Worm (Caenorhabditis elegans) whole organism, young adult: ENCODE measurements around the gene Y48B6A.5.

Source experiments
- B0019.2 ChIP-seq: fragments of 200-800 bp; sonication (Bioruptor generic); conservative IDR thresholded peaks from 2 replicates; pipeline ENCODE4 v1.3.6; 2022; ENCODE audit warnings: missing genetic modification reagents, missing genetic modification characterization, missing compliant biosample characterization
- B0035.1 ChIP-seq: sonication (generic microtip); optimal IDR thresholded peaks from 2 replicates; lab custom pipeline; 2016; ENCODE audit warnings: missing genetic modification characterization, mild to moderate bottlenecking, missing compliant biosample characterization, missing genotype, missing genetic modification reagents
- B0336.3 ChIP-seq: fragments of 200-800 bp; sonication (Bioruptor generic); IDR thresholded peaks from 2 replicates; pipeline ENCODE4 v1.3.6; 2022; ENCODE audit warnings: missing genetic modification characterization, missing compliant biosample characterization
- C17E4.6 ChIP-seq: fragments of 200-800 bp; sonication (Bioruptor generic); IDR thresholded peaks from 2 replicates; pipeline ENCODE4 v1.3.6; 2022; ENCODE audit warnings: missing genetic modification reagents, missing genetic modification characterization, missing compliant biosample characterization
- F33H1.4 ChIP-seq: fragments of 200-800 bp; sonication (Bioruptor generic); IDR thresholded peaks from 2 replicates; pipeline ENCODE4 v1.3.6; 2022; ENCODE audit warnings: missing genetic modification reagents, missing genetic modification characterization, missing compliant biosample characterization
- F52B5.7 ChIP-seq: sonication (generic microtip); optimal IDR thresholded peaks from 2 replicates; lab custom pipeline; 2016; ENCODE audit warnings: mild to moderate bottlenecking, missing genetic modification characterization, missing compliant biosample characterization
- F55B11.4 ChIP-seq: sonication (generic microtip); optimal IDR thresholded peaks from 2 replicates; lab custom pipeline; 2016; ENCODE audit warnings: missing compliant biosample characterization, missing genetic modification characterization, borderline replicate concordance; ENCODE audit not compliant: insufficient read depth
- F57C9.4 ChIP-seq: sonication (generic microtip); optimal IDR thresholded peaks from 2 replicates; lab custom pipeline; 2017; ENCODE audit warnings: mild to moderate bottlenecking, missing genetic modification characterization, missing compliant biosample characterization
- Y53G8AR.9 ChIP-seq: fragments of 200-800 bp; sonication (Bioruptor generic); conservative IDR thresholded peaks from 2 replicates; pipeline ENCODE4 v1.3.6; 2022; ENCODE audit warnings: missing genetic modification reagents, missing genetic modification characterization, missing compliant biosample characterization
- aptf-2 ChIP-seq: fragments of 200-800 bp; sonication (Bioruptor generic); conservative IDR thresholded peaks from 2 replicates; pipeline ENCODE4 v1.3.6; 2022; ENCODE audit warnings: missing genetic modification reagents, missing genetic modification characterization, missing compliant biosample characterization
- aptf-3 ChIP-seq: fragments of 200-800 bp; sonication (Bioruptor generic); IDR thresholded peaks from 2 replicates; pipeline ENCODE4 v1.3.6; 2022; ENCODE audit warnings: missing genetic modification characterization, missing compliant biosample characterization
- attf-6 ChIP-seq: fragments of 200-800 bp; sonication (Bioruptor generic); IDR thresholded peaks from 2 replicates; pipeline ENCODE4 v1.3.6; 2022; ENCODE audit warnings: missing genetic modification reagents, missing genetic modification characterization, missing compliant biosample characterization
- ccch-3 ChIP-seq: fragments of 200-800 bp; sonication (Bioruptor generic); optimal IDR thresholded peaks from 2 replicates; lab custom pipeline; 2018; ENCODE audit warnings: mild to moderate bottlenecking, missing genetic modification characterization, missing compliant biosample characterization
- cebp-1 ChIP-seq, 2 experiments: fragments of 200-800 bp in 1 of 2; sonication (Bioruptor generic) in 1 of 2; sonication (generic microtip) in 1 of 2; IDR thresholded peaks in 1 of 2; optimal IDR thresholded peaks in 1 of 2; 2 replicates each; pipeline versions ENCODE4 v1.3.6 to Lab custom; 2017 to 2022; ENCODE audit warnings: missing compliant biosample characterization in 2 of 2, missing genetic modification characterization in 2 of 2, mild to moderate bottlenecking in 1 of 2, missing genetic modification reagents in 1 of 2, moderate library complexity in 1 of 2
- cebp-2 ChIP-seq: fragments of 200-800 bp; sonication (Bioruptor generic); IDR thresholded peaks from 2 replicates; pipeline ENCODE4 v1.3.6; 2022; ENCODE audit warnings: missing genetic modification characterization, missing compliant biosample characterization
- ceh-79 ChIP-seq: sonication (generic microtip); optimal IDR thresholded peaks from 2 replicates; lab custom pipeline; 2017; ENCODE audit warnings: mild to moderate bottlenecking, missing genetic modification characterization, missing compliant biosample characterization
- ceh-91 ChIP-seq: fragments of 200-800 bp; sonication (Bioruptor generic); IDR thresholded peaks from 2 replicates; pipeline ENCODE4 v1.3.6; 2022; ENCODE audit warnings: missing genetic modification reagents, missing genetic modification characterization, missing compliant biosample characterization
- dox-1 ChIP-seq: fragments of 200-800 bp; sonication (Bioruptor generic); IDR thresholded peaks from 2 replicates; pipeline ENCODE4 v1.3.6; 2022; ENCODE audit warnings: missing genetic modification reagents, missing genetic modification characterization, missing compliant biosample characterization
- dpff-1 ChIP-seq: sonication (generic microtip); optimal IDR thresholded peaks from 2 replicates; lab custom pipeline; 2017; ENCODE audit warnings: mild to moderate bottlenecking, missing genetic modification characterization, missing compliant biosample characterization
- dpl-1 ChIP-seq: fragments of 150-350 bp; optimal IDR thresholded peaks from 2 replicates; lab custom pipeline; 2014; ENCODE audit warnings: missing biosample characterization, missing genetic modification reagents, missing genetic modification characterization
- efl-1 ChIP-seq: fragments of 150-350 bp; optimal IDR thresholded peaks from 2 replicates; lab custom pipeline; 2014; ENCODE audit warnings: missing biosample characterization, missing genetic modification reagents, missing genetic modification characterization
- egl-44 ChIP-seq: fragments of 200-800 bp; sonication (Bioruptor generic); IDR thresholded peaks from 2 replicates; pipeline ENCODE4 v1.3.6; 2022; ENCODE audit warnings: missing genetic modification reagents, missing genetic modification characterization, missing compliant biosample characterization
- ets-4 ChIP-seq: fragments of 200-800 bp; sonication (Bioruptor generic); optimal IDR thresholded peaks from 2 replicates; lab custom pipeline; 2018; ENCODE audit warnings: mild to moderate bottlenecking, missing genetic modification characterization, missing compliant biosample characterization
- gei-17 ChIP-seq: fragments of 200-800 bp; sonication (Bioruptor generic); optimal IDR thresholded peaks from 2 replicates; lab custom pipeline; 2018; ENCODE audit warnings: mild to moderate bottlenecking, missing genetic modification characterization, missing compliant biosample characterization
- hlh-12 ChIP-seq: sonication (generic microtip); optimal IDR thresholded peaks from 2 replicates; lab custom pipeline; 2016; ENCODE audit warnings: missing genetic modification characterization, missing compliant biosample characterization
- hmg-1.2 ChIP-seq: fragments of 200-800 bp; sonication (Bioruptor generic); IDR thresholded peaks from 2 replicates; pipeline ENCODE4 v1.3.6; 2022; ENCODE audit warnings: missing genetic modification reagents, missing genetic modification characterization, missing compliant biosample characterization
- hmg-20 ChIP-seq: fragments of 200-800 bp; sonication (Bioruptor generic); IDR thresholded peaks from 2 replicates; pipeline ENCODE4 v1.3.6; 2022; ENCODE audit warnings: missing genetic modification reagents, missing genetic modification characterization, missing compliant biosample characterization
- hrde-1 ChIP-seq: sonication (generic microtip); optimal IDR thresholded peaks from 2 replicates; lab custom pipeline; 2016; ENCODE audit warnings: missing genetic modification characterization, mild to moderate bottlenecking, missing compliant biosample characterization, moderate library complexity, missing genotype, missing genetic modification reagents, borderline replicate concordance
- lag-1 ChIP-seq: fragments of 200-800 bp; sonication (Bioruptor generic); IDR thresholded peaks from 2 replicates; pipeline ENCODE4 v1.3.6; 2022; ENCODE audit warnings: missing genetic modification reagents, missing genetic modification characterization, missing compliant biosample characterization
- let-526 ChIP-seq: fragments of 200-800 bp; sonication (Bioruptor generic); IDR thresholded peaks from 2 replicates; pipeline ENCODE4 v1.3.6; 2022; ENCODE audit warnings: missing genetic modification reagents, missing genetic modification characterization, missing compliant biosample characterization
- lir-1 ChIP-seq: fragments of 200-800 bp; sonication (Bioruptor generic); conservative IDR thresholded peaks from 2 replicates; pipeline ENCODE4 v1.3.6; 2022; ENCODE audit warnings: missing genetic modification reagents, missing genetic modification characterization, missing compliant biosample characterization
- lsy-27 ChIP-seq: sonication (generic microtip); optimal IDR thresholded peaks from 2 replicates; lab custom pipeline; 2017; ENCODE audit warnings: missing genetic modification characterization, mild to moderate bottlenecking, missing compliant biosample characterization, antibody characterized with exemption, missing genotype, borderline replicate concordance; ENCODE audit not compliant: insufficient read depth
- madf-3 ChIP-seq: fragments of 200-800 bp; sonication (Bioruptor generic); IDR thresholded peaks from 2 replicates; pipeline ENCODE4 v1.3.6; 2022; ENCODE audit warnings: missing genetic modification reagents, missing genetic modification characterization, missing compliant biosample characterization
- mel-28 ChIP-seq: sonication (generic microtip); optimal IDR thresholded peaks from 2 replicates; lab custom pipeline; 2016; ENCODE audit warnings: borderline replicate concordance, mild to moderate bottlenecking, missing genetic modification characterization, missing compliant biosample characterization
- nfya-1 ChIP-seq: sonication (generic microtip); optimal IDR thresholded peaks from 2 replicates; lab custom pipeline; 2017; ENCODE audit warnings: antibody characterized with exemption, missing compliant biosample characterization, missing genetic modification characterization, borderline replicate concordance; ENCODE audit not compliant: insufficient read depth
- nhr-120 ChIP-seq: fragments of 200-800 bp; sonication (Bioruptor generic); IDR thresholded peaks from 2 replicates; pipeline ENCODE4 v1.3.6; 2022; ENCODE audit warnings: missing genetic modification characterization, missing compliant biosample characterization
- nhr-179 ChIP-seq: sonication (generic microtip); optimal IDR thresholded peaks from 2 replicates; lab custom pipeline; 2016; ENCODE audit warnings: mild to moderate bottlenecking, missing genetic modification characterization, missing compliant biosample characterization
- nhr-27 ChIP-seq: fragments of 200-800 bp; sonication (Bioruptor generic); optimal IDR thresholded peaks from 2 replicates; lab custom pipeline; 2018; ENCODE audit warnings: mild to moderate bottlenecking, missing genetic modification characterization, moderate library complexity, missing compliant biosample characterization
- pha-4 ChIP-seq: fragments of 150-350 bp; sonication (generic microtip); optimal IDR thresholded peaks from 2 replicates; lab custom pipeline; 2014; ENCODE audit warnings: missing biosample characterization, missing genetic modification reagents, missing genetic modification characterization
- rec-8 ChIP-seq, 2 experiments: sonication (generic microtip); optimal IDR thresholded peaks; 2 replicates each; lab custom pipeline; 2016; ENCODE audit warnings: mild to moderate bottlenecking in 2 of 2, missing genetic modification characterization in 2 of 2, missing genetic modification reagents in 2 of 2, missing genotype in 2 of 2, missing biosample characterization in 1 of 2, missing compliant biosample characterization in 1 of 2, moderate library complexity in 1 of 2
- snpc-1.1 ChIP-seq: sonication (generic microtip); optimal IDR thresholded peaks from 2 replicates; lab custom pipeline; 2017; ENCODE audit warnings: missing genetic modification characterization, mild to moderate bottlenecking, missing compliant biosample characterization, antibody characterized with exemption, moderate library complexity, missing genotype, missing genetic modification reagents; ENCODE audit not compliant: insufficient read depth
- snpc-4 ChIP-seq, 5 experiments: fragments of 150-350 bp in 1 of 5; sonication (generic microtip) in 4 of 5; optimal IDR thresholded peaks; 2 replicates each; lab custom pipeline; 2014 to 2018; ENCODE audit warnings: missing genetic modification characterization in 5 of 5, missing biosample characterization in 3 of 5, antibody characterized with exemption in 2 of 5, mild to moderate bottlenecking in 2 of 5, missing compliant biosample characterization in 2 of 5, missing genotype in 2 of 5, moderate library complexity in 2 of 5, missing genetic modification reagents in 1 of 5
- somi-1 ChIP-seq: fragments of 200-800 bp; sonication (Bioruptor generic); optimal IDR thresholded peaks from 2 replicates; lab custom pipeline; 2018; ENCODE audit warnings: mild to moderate bottlenecking, missing genetic modification characterization, missing compliant biosample characterization
- tbx-9 ChIP-seq: sonication (generic microtip); optimal IDR thresholded peaks from 2 replicates; lab custom pipeline; 2016; ENCODE audit warnings: borderline replicate concordance, missing genetic modification characterization, inconsistent platforms, missing compliant biosample characterization
- xnd-1 ChIP-seq: sonication (generic microtip); optimal IDR thresholded peaks from 2 replicates; lab custom pipeline; 2016; ENCODE audit warnings: missing genotype, missing genetic modification reagents, missing genetic modification characterization, missing compliant biosample characterization
- ztf-25 ChIP-seq: fragments of 200-800 bp; sonication (Bioruptor generic); IDR thresholded peaks from 2 replicates; pipeline ENCODE4 v1.3.6; 2022; ENCODE audit warnings: missing genetic modification reagents, missing genetic modification characterization, missing compliant biosample characterization

Y48B6A.5 gene

ce11 chrII:14143838-14144268, 31.1 kb downstream of the Y48B6A.5 start, which contains the start of gene W03H9.2 (continued):
- TF ChIP-seq aptf-2 (GFP tag; lab: Robert Waterston, UW) (no peak; the same call in 1 of the 2 replicates), C17E4.6 (no peak), lir-1 (peak; percentile 30; the same call in 1 of the 2 replicates), hmg-1.2 (no peak; the same call in 1 of the 2 replicates), madf-3 (GFP tag; lab: Robert Waterston, UW) (no peak), nhr-120 (no peak), gei-17 (no peak), ets-4 (GFP tag; lab: Kevin White, UChicago) (no peak), ceh-79 (tag; lab: Kevin White, UChicago) (no peak), cebp-1 (GFP tag; IDR thresholded peaks at IDR 0.05; lab: Robert Waterston, UW) (no peak), cebp-1 (tag; optimal IDR thresholded peaks at IDR 0.05; lab: Kevin White, UChicago) (peak; percentile 51), nfya-1 (no peak), let-526 (GFP tag; lab: Robert Waterston, UW) (0 out of 2 replicates have a peak, but pooled peaks have one; percentile 10), B0035.1 (tag; lab: Kevin White, UChicago) (no peak), ceh-91 (GFP tag; lab: Robert Waterston, UW) (no peak), B0019.2 (no peak), egl-44 (GFP tag; lab: Robert Waterston, UW) (no peak), dox-1 (GFP tag; lab: Robert Waterston, UW) (peak; percentile 79), cebp-2 (no peak), tbx-9 (tag; lab: Kevin White, UChicago) (no peak), snpc-1.1 (tag; lab: Kevin White, UChicago) (no peak), mel-28 (tag; lab: Kevin White, UChicago) (no peak), rec-8 (tag; optimal IDR thresholded peaks at IDR 0.05; lab: Kevin White, UChicago) (peak in 1 of 2 experiments; percentile 39), hrde-1 (tag; lab: Kevin White, UChicago) (no peak), dpl-1 (GFP tag; lab: Kevin White, UChicago) (peak; percentile 7), F55B11.4 (tag; lab: Kevin White, UChicago) (no peak), hlh-12 (tag; lab: Kevin White, UChicago) (no peak), F33H1.4 (GFP tag; lab: Robert Waterston, UW) (no peak), pha-4 (tag; lab: Kevin White, UChicago) (no peak), attf-6 (GFP tag; lab: Robert Waterston, UW) (no peak), lag-1 (GFP tag; lab: Robert Waterston, UW) (no peak), nhr-27 (tag; lab: Kevin White, UChicago) (no peak), B0336.3 (GFP tag; lab: Robert Waterston, UW) (no peak), snpc-4 (GFP tag; optimal IDR thresholded peaks at IDR 0.05; lab: Kevin White, UChicago) (no peak), snpc-4 (tag; optimal IDR thresholded peaks at IDR 0.05; lab: Kevin White, UChicago) (peak in 2 of 4 experiments; percentile 26 to 41), F57C9.4 (tag; lab: Kevin White, UChicago) (no peak), xnd-1 (tag; lab: Kevin White, UChicago) (no peak), Y53G8AR.9 (GFP tag; lab: Robert Waterston, UW) (no peak), somi-1 (peak; percentile 3), aptf-3 (no peak), ztf-25 (GFP tag; lab: Robert Waterston, UW) (no peak), ccch-3 (GFP tag; lab: Kevin White, UChicago) (peak; percentile 46), dpff-1 (tag; lab: Kevin White, UChicago) (no peak), efl-1 (no peak), F52B5.7 (tag; lab: Kevin White, UChicago) (no peak), lsy-27 (tag; lab: Kevin White, UChicago) (no peak), nhr-179 (no peak), hmg-20 (GFP tag; lab: Robert Waterston, UW) (no peak)
